Worm (Caenorhabditis elegans): ENCODE data around the gene srh-279.

Gene srh-279

ce11 chrV:16225524-16226116, 33.4 kb downstream of the srh-279 start (continued):
- TF ChIP-seq daf-16 (GFP tag; optimal IDR thresholded peaks at IDR 0.05) (peak in 1 of 2 experiments; percentile 31), daf-16 (tag; optimal IDR thresholded peaks at IDR 0.05) (no peak), dmd-6 (GFP tag; IDR thresholded peaks at IDR 0.05) (peak; percentile 42; the same call in 1 of the 2 replicates), nhr-42 (GFP tag; IDR thresholded peaks at IDR 0.05) (no peak), pha-4 (GFP tag; IDR thresholded peaks at IDR 0.05) (0 out of 2 replicates have a peak, but pooled peaks have one; percentile 10), pha-4 (tag; optimal IDR thresholded peaks at IDR 0.05) (no peak), lsy-2 (tag; optimal IDR thresholded peaks at IDR 0.05) (no peak), madf-5 (GFP tag; IDR thresholded peaks at IDR 0.05) (no peak), dve-1 (tag; optimal IDR thresholded peaks at IDR 0.05; ENCODE audit: insufficient read depth) (peak; percentile 18), unc-130 (GFP tag; optimal IDR thresholded peaks at IDR 0.05) (peak; percentile 12), Y48G9A.11 (GFP tag; IDR thresholded peaks at IDR 0.05) (peak; percentile 47; the same call in 1 of the 2 replicates), set-16 (GFP tag; IDR thresholded peaks at IDR 0.05) (no peak), nhr-48 (tag; optimal IDR thresholded peaks at IDR 0.05) (peak; percentile 35), tra-1 (GFP tag; IDR thresholded peaks at IDR 0.05) (peak; percentile 42; the same call in 1 of the 2 replicates), F49E8.2 (tag; optimal IDR thresholded peaks at IDR 0.05; ENCODE audit: borderline replicate concordance) (peak; percentile 81), Y75B8A.6 (GFP tag; IDR thresholded peaks at IDR 0.05) (0 out of 2 replicates have a peak, but pooled peaks have one; percentile 17), egl-27 (tag; optimal IDR thresholded peaks at IDR 0.05) (no peak), lin-29 (GFP tag; IDR thresholded peaks at IDR 0.05) (no peak), hlh-11 (tag; optimal IDR thresholded peaks at IDR 0.05) (peak; percentile 14), mdt-29 (GFP tag; IDR thresholded peaks at IDR 0.05) (0 out of 2 replicates have a peak, but pooled peaks have one; percentile 25), tag-97 (GFP tag; IDR thresholded peaks at IDR 0.05) (no peak), unc-39 (tag; optimal IDR thresholded peaks at IDR 0.05) (no peak)

ce11 chrV:16226581-16226980, 34.4 kb downstream of the srh-279 start, which contains the start of gene F11A5.13:
F11A5.13 (minus strand) TSS chrV:16226681.
- TF ChIP-seq snpc-4 (tag; optimal IDR thresholded peaks at IDR 0.05) (no peak), set-16 (GFP tag; IDR thresholded peaks at IDR 0.05) (no peak), ceh-20 (GFP tag; IDR thresholded peaks at IDR 0.05) (no peak), rbr-2 (tag; optimal IDR thresholded peaks at IDR 0.05) (no peak), F44E2.7 (GFP tag; IDR thresholded peaks at IDR 0.05) (no peak), pqm-1 (tag; optimal IDR thresholded peaks at IDR 0.05) (no peak), nhr-102 (tag; optimal IDR thresholded peaks at IDR 0.05) (no peak), daf-8 (GFP tag; IDR thresholded peaks at IDR 0.05) (no peak), mdl-1 (tag; optimal IDR thresholded peaks at IDR 0.05) (no peak), tra-1 (GFP tag; IDR thresholded peaks at IDR 0.05) (no peak), ceh-44 (GFP tag; IDR thresholded peaks at IDR 0.05) (no peak), lin-13 (GFP tag; optimal IDR thresholded peaks at IDR 0.05) (no peak), nhr-6 (tag; optimal IDR thresholded peaks at IDR 0.05) (no peak), nhr-111 (GFP tag; optimal IDR thresholded peaks at IDR 0.05) (no peak), T20F7.1 (GFP tag; optimal IDR thresholded peaks at IDR 0.05) (no peak), mxl-2 (GFP tag; conservative IDR thresholded peaks at IDR 0.05) (no peak), lir-3 (tag; optimal IDR thresholded peaks at IDR 0.05) (no peak), tag-97 (GFP tag; IDR thresholded peaks at IDR 0.05) (no peak)

- no peak for TF ChIP-seq F37D6.2 (tag; optimal IDR thresholded peaks at IDR 0.05)
- no peak for TF ChIP-seq ceh-82 (tag; optimal IDR thresholded peaks at IDR 0.05)
- no peak for TF ChIP-seq set-16 (GFP tag; IDR thresholded peaks at IDR 0.05)
- TF ChIP-seq unc-62 (GFP tag; optimal IDR thresholded peaks at IDR 0.05 in 1 of 2): peak in 1 of 2 experiments; percentile 97
- TF ChIP-seq unc-62 (tag; optimal IDR thresholded peaks at IDR 0.05): no peak
- TF ChIP-seq zfp-3 (GFP tag; conservative IDR thresholded peaks at IDR 0.05): no peak
- no peak for TF ChIP-seq nhr-6 (tag; optimal IDR thresholded peaks at IDR 0.05)
Measured at ce11 chrV:16229439-16229838, 37.2 kb downstream of the srh-279 start.
